Worm (Caenorhabditis elegans) whole organism, L1 larva: Measurements from ENCODE around the gene cdc-25.3.

Experiments
- C34B4.2 ChIP-seq: sonication (generic microtip); optimal IDR thresholded peaks from 2 replicates; lab custom pipeline; 2017; ENCODE audit warnings: mild to moderate bottlenecking, missing genetic modification characterization, missing compliant biosample characterization
- F16B12.6 ChIP-seq: fragments of 150-350 bp; optimal IDR thresholded peaks from 2 replicates; lab custom pipeline; 2014; ENCODE audit warnings: missing biosample characterization, missing genetic modification characterization
- aha-1 ChIP-seq: fragments of 150-350 bp; optimal IDR thresholded peaks from 2 replicates; lab custom pipeline; 2014; ENCODE audit warnings: missing biosample characterization, missing genetic modification characterization
- alr-1 ChIP-seq: fragments of 200-800 bp; sonication (Bioruptor generic); optimal IDR thresholded peaks from 2 replicates; lab custom pipeline; 2018; ENCODE audit warnings: borderline replicate concordance, mild to moderate bottlenecking, missing genetic modification characterization, missing compliant biosample characterization
- aly-2 ChIP-seq: fragments of 150-350 bp; optimal IDR thresholded peaks from 2 replicates; lab custom pipeline; 2014; ENCODE audit warnings: missing biosample characterization, missing genetic modification characterization
- blmp-1 ChIP-seq: fragments of 150-350 bp; optimal IDR thresholded peaks from 2 replicates; lab custom pipeline; 2014; ENCODE audit warnings: missing biosample characterization, missing genetic modification characterization
- ceh-63 ChIP-seq: fragments of 200-800 bp; sonication (Bioruptor generic); optimal IDR thresholded peaks from 2 replicates; lab custom pipeline; 2018; ENCODE audit warnings: mild to moderate bottlenecking, missing genetic modification characterization, missing compliant biosample characterization
- ceh-8 ChIP-seq: fragments of 200-800 bp; sonication (Bioruptor generic); optimal IDR thresholded peaks from 2 replicates; lab custom pipeline; 2018; ENCODE audit warnings: mild to moderate bottlenecking, missing genetic modification characterization, moderate library complexity, missing compliant biosample characterization
- ceh-88 ChIP-seq: fragments of 200-800 bp; sonication (Bioruptor generic); IDR thresholded peaks from 2 replicates; pipeline ENCODE4 v1.3.6; 2022; ENCODE audit warnings: missing genetic modification characterization, missing compliant biosample characterization
- ceh-90 ChIP-seq: sonication (generic microtip); optimal IDR thresholded peaks from 2 replicates; lab custom pipeline; 2016; ENCODE audit warnings: missing genetic modification characterization, missing compliant biosample characterization
- dsc-1 ChIP-seq: sonication (generic microtip); optimal IDR thresholded peaks from 2 replicates; lab custom pipeline; 2016; ENCODE audit warnings: mild to moderate bottlenecking, missing genetic modification characterization, missing compliant biosample characterization
- efl-3 ChIP-seq: fragments of 200-800 bp; sonication (Bioruptor generic); optimal IDR thresholded peaks from 2 replicates; lab custom pipeline; 2018; ENCODE audit warnings: mild to moderate bottlenecking, missing genetic modification characterization, missing compliant biosample characterization
- egl-13 ChIP-seq: sonication (generic microtip); optimal IDR thresholded peaks from 2 replicates; lab custom pipeline; 2016; ENCODE audit warnings: missing genotype, missing genetic modification reagents, missing genetic modification characterization, missing compliant biosample characterization
- elt-2 ChIP-seq: sonication (generic microtip); optimal IDR thresholded peaks from 2 replicates; lab custom pipeline; 2016; ENCODE audit warnings: missing genetic modification characterization, mild to moderate bottlenecking, inconsistent platforms, missing compliant biosample characterization, missing genetic modification reagents
- ets-5 ChIP-seq: fragments of 200-800 bp; sonication (Bioruptor generic); IDR thresholded peaks from 2 replicates; pipeline ENCODE4 v1.3.6; 2022; ENCODE audit warnings: missing genetic modification characterization, missing compliant biosample characterization
- hlh-17 ChIP-seq: fragments of 200-800 bp; sonication (Bioruptor generic); optimal IDR thresholded peaks from 2 replicates; lab custom pipeline; 2018; ENCODE audit warnings: missing genetic modification characterization, mild to moderate bottlenecking, missing compliant biosample characterization, moderate library complexity, borderline replicate concordance
- hlh-4 ChIP-seq: sonication (generic microtip); optimal IDR thresholded peaks from 2 replicates; lab custom pipeline; 2016; ENCODE audit warnings: mild to moderate bottlenecking, missing genetic modification characterization, missing compliant biosample characterization
- irx-1 ChIP-seq: sonication (generic microtip); optimal IDR thresholded peaks from 2 replicates; lab custom pipeline; 2016; ENCODE audit warnings: missing genetic modification characterization, missing compliant biosample characterization
- isw-1 ChIP-seq: fragments of 200-800 bp; sonication (Bioruptor generic); IDR thresholded peaks from 2 replicates; pipeline ENCODE4 v1.3.6; 2022; ENCODE audit warnings: missing genetic modification characterization, missing compliant biosample characterization
- lin-14 ChIP-seq: fragments of 200-800 bp; sonication (Bioruptor generic); optimal IDR thresholded peaks from 2 replicates; lab custom pipeline; 2018; ENCODE audit warnings: mild to moderate bottlenecking, missing genetic modification characterization, moderate library complexity, missing compliant biosample characterization
- lin-15B ChIP-seq: fragments of 150-350 bp; sonication (generic microtip); optimal IDR thresholded peaks from 3 replicates; lab custom pipeline; 2014; ENCODE audit warnings: missing biosample characterization, missing genetic modification characterization
- lin-35 ChIP-seq, 2 experiments: fragments of 150-350 bp; optimal IDR thresholded peaks; 2 replicates each; lab custom pipeline; 2014; ENCODE audit warnings: missing biosample characterization in 2 of 2, missing genetic modification characterization in 2 of 2, missing genetic modification reagents in 2 of 2
- lin-39 ChIP-seq: fragments of 150-350 bp; optimal IDR thresholded peaks from 2 replicates; lab custom pipeline; 2014; ENCODE audit warnings: missing biosample characterization, missing genetic modification reagents, missing genetic modification characterization
- lir-3 ChIP-seq: sonication (generic microtip); optimal IDR thresholded peaks from 2 replicates; lab custom pipeline; 2016; ENCODE audit warnings: mild to moderate bottlenecking, missing genetic modification characterization, moderate library complexity, missing compliant biosample characterization; ENCODE audit not compliant: poor library complexity
- mef-2 ChIP-seq: fragments of 150-350 bp; optimal IDR thresholded peaks from 2 replicates; lab custom pipeline; 2014; ENCODE audit warnings: missing biosample characterization, missing genetic modification characterization
- mep-1 ChIP-seq: fragments of 150-350 bp; optimal IDR thresholded peaks from 2 replicates; lab custom pipeline; 2014; ENCODE audit warnings: missing biosample characterization, missing genetic modification characterization
- nhr-11 ChIP-seq: fragments of 150-350 bp; optimal IDR thresholded peaks from 2 replicates; lab custom pipeline; 2014; ENCODE audit warnings: missing biosample characterization, missing genetic modification characterization
- nhr-12 ChIP-seq: sonication (generic microtip); optimal IDR thresholded peaks from 2 replicates; lab custom pipeline; 2017; ENCODE audit warnings: missing biosample characterization, missing genetic modification characterization
- nhr-237 ChIP-seq: fragments of 150-350 bp; optimal IDR thresholded peaks from 2 replicates; lab custom pipeline; 2014; ENCODE audit warnings: missing biosample characterization, missing genetic modification characterization
- nhr-28 ChIP-seq: fragments of 150-350 bp; optimal IDR thresholded peaks from 2 replicates; lab custom pipeline; 2014; ENCODE audit warnings: missing biosample characterization, missing genetic modification characterization
- nhr-47 ChIP-seq: sonication (generic microtip); optimal IDR thresholded peaks from 2 replicates; lab custom pipeline; 2016; ENCODE audit warnings: mild to moderate bottlenecking, missing genetic modification characterization, moderate library complexity, missing compliant biosample characterization
- nhr-71 ChIP-seq: sonication (generic microtip); optimal IDR thresholded peaks from 2 replicates; lab custom pipeline; 2016; ENCODE audit warnings: mild to moderate bottlenecking, missing genetic modification characterization, moderate library complexity, missing compliant biosample characterization
- nhr-77 ChIP-seq: fragments of 150-350 bp; optimal IDR thresholded peaks from 2 replicates; lab custom pipeline; 2014; ENCODE audit warnings: missing biosample characterization, missing genetic modification characterization
- nhr-84 ChIP-seq: sonication (generic microtip); optimal IDR thresholded peaks from 2 replicates; lab custom pipeline; 2017; ENCODE audit warnings: missing biosample characterization, missing genetic modification characterization
- nhr-85 ChIP-seq: sonication (generic microtip); peaks from one replicate; lab custom pipeline; 2016; ENCODE audit warnings: missing genetic modification characterization, inconsistent platforms, missing compliant biosample characterization
- nhr-90 ChIP-seq: sonication (generic microtip); optimal IDR thresholded peaks from 2 replicates; lab custom pipeline; 2016; ENCODE audit warnings: mild to moderate bottlenecking, missing genetic modification characterization, missing compliant biosample characterization; ENCODE audit not compliant: poor library complexity
- pax-3 ChIP-seq: fragments of 200-800 bp; sonication (Bioruptor generic); optimal IDR thresholded peaks from 2 replicates; lab custom pipeline; 2018; ENCODE audit warnings: mild to moderate bottlenecking, missing genetic modification characterization, moderate library complexity, missing compliant biosample characterization
- pqm-1 ChIP-seq: sonication (generic microtip); optimal IDR thresholded peaks from 3 replicates; lab custom pipeline; 2017; ENCODE audit warnings: missing biosample characterization, missing genetic modification characterization
- rnt-1 ChIP-seq: sonication (generic microtip); optimal IDR thresholded peaks from 2 replicates; lab custom pipeline; 2016; ENCODE audit warnings: mild to moderate bottlenecking, missing genetic modification characterization, moderate library complexity, missing compliant biosample characterization
- skn-1 ChIP-seq: fragments of 150-350 bp; optimal IDR thresholded peaks from 2 replicates; lab custom pipeline; 2014; ENCODE audit warnings: missing biosample characterization, missing genetic modification characterization
- snpc-4 ChIP-seq: fragments of 150-350 bp; optimal IDR thresholded peaks from 2 replicates; lab custom pipeline; 2014; ENCODE audit warnings: missing biosample characterization, missing genetic modification characterization
- sox-4 ChIP-seq: sonication (generic microtip); optimal IDR thresholded peaks from 2 replicates; lab custom pipeline; 2016; ENCODE audit warnings: missing genetic modification characterization, missing compliant biosample characterization
- sptf-1 ChIP-seq: fragments of 150-350 bp; optimal IDR thresholded peaks from 2 replicates; lab custom pipeline; 2014; ENCODE audit warnings: missing biosample characterization, missing genetic modification characterization
- sup-37 ChIP-seq: fragments of 200-800 bp; sonication (Bioruptor generic); optimal IDR thresholded peaks from 2 replicates; lab custom pipeline; 2018; ENCODE audit warnings: mild to moderate bottlenecking, missing genetic modification characterization, missing compliant biosample characterization
- swsn-7 ChIP-seq: sonication (generic microtip); optimal IDR thresholded peaks from 2 replicates; lab custom pipeline; 2016; ENCODE audit warnings: missing genetic modification characterization, missing compliant biosample characterization
- tbx-2 ChIP-seq: sonication (generic microtip); optimal IDR thresholded peaks from 2 replicates; lab custom pipeline; 2016; ENCODE audit warnings: missing genetic modification characterization, missing compliant biosample characterization
- unc-130 ChIP-seq: fragments of 150-350 bp; optimal IDR thresholded peaks from 2 replicates; lab custom pipeline; 2017; ENCODE audit warnings: missing biosample characterization, missing genetic modification characterization, inconsistent platforms
- unc-62 ChIP-seq: fragments of 150-350 bp; optimal IDR thresholded peaks from 2 replicates; lab custom pipeline; 2014; ENCODE audit warnings: missing biosample characterization, missing genetic modification reagents, missing genetic modification characterization
- unc-86 ChIP-seq: sonication (generic microtip); optimal IDR thresholded peaks from 2 replicates; lab custom pipeline; 2016; ENCODE audit warnings: missing genetic modification characterization, missing compliant biosample characterization
- unc-98 ChIP-seq: fragments of 200-800 bp; sonication (Bioruptor generic); IDR thresholded peaks from 2 replicates; pipeline ENCODE4 v1.3.6; 2022; ENCODE audit warnings: missing genetic modification characterization, missing compliant biosample characterization
- zag-1 ChIP-seq: fragments of 150-350 bp; optimal IDR thresholded peaks from 2 replicates; lab custom pipeline; 2014; ENCODE audit warnings: missing biosample characterization, missing genetic modification characterization
- zip-4 ChIP-seq: fragments of 200-800 bp; sonication (Bioruptor generic); optimal IDR thresholded peaks from 2 replicates; lab custom pipeline; 2018; ENCODE audit warnings: mild to moderate bottlenecking, missing genetic modification characterization, moderate library complexity, missing compliant biosample characterization
- ztf-11 ChIP-seq, 2 experiments: sonication (generic microtip); optimal IDR thresholded peaks; 2 replicates each; lab custom pipeline; 2016 to 2017; ENCODE audit warnings: missing genetic modification characterization in 2 of 2, missing biosample characterization in 1 of 2, missing compliant biosample characterization in 1 of 2

The cdc-25.3 gene

DNA sequence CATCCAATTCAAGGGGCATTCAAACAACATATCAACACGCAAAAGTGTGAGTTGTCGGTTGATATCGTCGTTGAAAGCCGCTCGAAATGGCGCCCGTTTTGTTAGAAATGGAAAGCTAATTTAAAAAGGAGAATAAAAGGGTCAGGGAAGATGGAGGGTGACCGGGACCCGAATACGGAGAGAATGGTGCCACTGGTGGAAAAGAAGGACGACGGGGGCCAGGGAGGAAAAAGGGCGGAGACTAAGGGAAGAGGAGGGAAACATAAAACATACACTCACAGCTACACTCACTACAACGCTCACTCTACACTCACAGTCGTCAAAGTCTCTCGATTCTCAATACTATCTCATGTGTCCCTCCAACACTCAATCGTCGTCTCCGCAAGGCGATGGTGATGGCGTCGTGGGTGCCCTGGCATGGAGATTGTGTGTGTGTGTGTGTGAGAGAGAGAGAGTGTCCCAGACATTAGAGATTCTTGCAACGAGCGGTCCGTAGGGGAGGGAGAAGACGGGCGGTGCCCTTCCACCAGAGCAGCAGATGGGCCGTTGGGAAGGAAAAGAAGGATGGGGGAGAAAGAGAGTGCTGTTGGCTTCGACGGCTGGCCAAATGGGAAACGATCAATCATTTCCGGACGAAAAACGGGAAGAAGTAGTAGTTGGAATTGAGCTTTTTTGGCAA lies 43.6 kb downstream of the cdc-25.3 start:
- TF ChIP-seq nhr-12 (tag; lab: Kevin White, UChicago) (no peak), dsc-1 (peak; percentile 68), snpc-4 (peak; percentile 25), mef-2 (tag; lab: Kevin White, UChicago) (peak; percentile 72), sox-4 (tag; lab: Kevin White, UChicago) (peak; percentile 13), lin-39 (tag; lab: Kevin White, UChicago) (peak; percentile 70), alr-1 (tag; lab: Kevin White, UChicago) (no peak), lir-3 (tag; lab: Kevin White, UChicago) (peak; percentile 65), nhr-47 (tag; lab: Kevin White, UChicago) (peak; percentile 85), mep-1 (peak; percentile 57), ztf-11 (tag; optimal IDR thresholded peaks at IDR 0.05; lab: Kevin White, UChicago) (peak in 1 of 2 experiments; percentile 82), nhr-237 (tag; lab: Kevin White, UChicago) (no peak), pax-3 (tag; lab: Kevin White, UChicago) (no peak), skn-1 (tag; lab: Kevin White, UChicago) (no peak), ceh-90 (no peak), hlh-4 (tag; lab: Kevin White, UChicago) (no peak), ceh-63 (GFP tag; lab: Kevin White, UChicago) (no peak), C34B4.2 (peak; percentile 59), zag-1 (tag; lab: Kevin White, UChicago) (peak; percentile 72), aly-2 (tag; lab: Kevin White, UChicago) (peak; percentile 28), sup-37 (no peak), lin-35 (GFP tag; optimal IDR thresholded peaks at IDR 0.05; lab: Kevin White, UChicago) (peak; percentile 44 to 75), nhr-84 (tag; lab: Kevin White, UChicago) (no peak), nhr-71 (peak; percentile 92), F16B12.6 (tag; lab: Kevin White, UChicago) (peak; percentile 21), aha-1 (tag; lab: Kevin White, UChicago) (no peak), lin-15B (no peak), egl-13 (tag; lab: Kevin White, UChicago) (peak; percentile 61), sptf-1 (no peak), swsn-7 (peak; percentile 88), zip-4 (GFP tag; lab: Kevin White, UChicago) (no peak), unc-86 (tag; lab: Kevin White, UChicago) (peak; percentile 88), pqm-1 (tag; lab: Kevin White, UChicago) (no peak), isw-1 (GFP tag; lab: Robert Waterston, UW) (peak; percentile 62), efl-3 (no peak), blmp-1 (tag; lab: Kevin White, UChicago) (peak; percentile 42), hlh-17 (GFP tag; lab: Kevin White, UChicago) (no peak), nhr-77 (tag; lab: Kevin White, UChicago) (no peak), tbx-2 (tag; lab: Kevin White, UChicago) (peak; percentile 84), nhr-90 (tag; lab: Kevin White, UChicago) (no peak), lin-14 (peak; percentile 97), unc-98 (GFP tag; lab: Robert Waterston, UW) (no peak), elt-2 (no peak), nhr-28 (no peak), irx-1 (tag; lab: Kevin White, UChicago) (peak; percentile 54), rnt-1 (tag; lab: Kevin White, UChicago) (peak; percentile 82), ceh-88 (no peak), unc-62 (GFP tag; lab: Kevin White, UChicago) (no peak), nhr-11 (tag; lab: Kevin White, UChicago) (peak; percentile 42), ets-5 (GFP tag; lab: Robert Waterston, UW) (no peak), ceh-8 (GFP tag; lab: Kevin White, UChicago) (no peak), nhr-85 (tag; lab: Kevin White, UChicago) (peak; percentile 80), unc-130 (tag; lab: Kevin White, UChicago) (no peak)
